Fruit fly (Drosophila melanogaster) S2 (cell line): ENCODE results near the gene ush.

ENCODE experiments used
- CG8478 ChIP-seq: fragments of >200 bp; optimal IDR thresholded peaks from 2 replicates; lab custom pipeline; 2018
- CTCF ChIP-seq, 2 experiments: fragments of >200 bp; optimal IDR thresholded peaks; 2 replicates each; lab custom pipeline; 2018

Gene ush

DNA sequence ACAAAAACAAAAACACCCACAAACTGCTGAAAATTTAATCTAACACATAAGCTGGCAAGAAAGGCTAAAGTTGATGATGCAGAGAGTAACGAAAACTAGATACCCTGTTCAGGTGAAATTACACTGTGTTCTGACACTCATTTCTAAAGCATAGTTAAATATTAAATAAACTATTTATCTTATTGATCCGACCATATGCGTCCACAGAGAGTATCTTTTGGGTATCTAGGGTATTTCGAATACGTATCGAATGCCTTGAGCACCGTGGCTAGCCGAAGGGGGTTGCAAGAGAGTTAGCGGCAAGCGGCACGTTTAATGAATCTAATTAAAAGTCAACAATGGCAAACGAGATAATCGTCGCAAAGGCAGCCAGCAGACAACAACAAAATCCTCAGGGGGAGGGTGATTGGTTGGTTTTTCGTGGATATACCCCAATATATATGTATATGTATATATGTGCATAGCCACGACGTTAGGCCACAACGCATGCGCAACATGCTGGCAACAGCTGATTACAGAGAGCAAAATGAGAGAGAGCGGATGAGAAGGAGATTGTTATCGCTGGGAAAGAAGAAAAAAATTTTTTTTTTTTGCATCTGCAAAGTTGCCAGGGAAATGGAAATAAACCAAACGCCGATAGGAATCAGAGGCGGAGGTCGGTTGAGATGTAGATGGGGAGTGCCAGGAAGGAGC lies 46.1 kb downstream of the ush start:
- TF ChIP-seq CTCF (optimal IDR thresholded peaks at IDR 0.05; lab: Kevin White, UChicago) (no peak), CG8478 (lab: Kevin White, UChicago) (no peak)

DNA sequence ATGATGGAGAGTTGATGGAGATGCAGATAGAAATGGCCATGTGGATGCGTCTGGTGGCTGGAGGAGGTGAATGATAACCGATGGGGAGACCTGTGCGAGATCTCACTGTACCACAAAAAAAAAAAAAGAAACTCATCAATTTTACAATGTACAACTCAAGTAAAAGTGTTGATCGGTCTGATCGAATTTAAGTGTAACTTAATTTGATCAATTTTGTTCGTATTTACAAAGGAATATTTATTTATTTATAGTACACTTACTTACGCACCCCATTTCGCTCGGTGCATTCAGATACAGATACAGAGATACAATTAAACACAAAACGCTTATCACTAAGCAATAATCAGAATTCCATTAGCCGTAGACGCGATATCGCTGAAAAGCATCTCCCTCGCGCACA lies 46.7 kb downstream of the ush start:
- TF ChIP-seq CG8478 (lab: Kevin White, UChicago) = no peak
- TF ChIP-seq CTCF (optimal IDR thresholded peaks at IDR 0.05; lab: Kevin White, UChicago) = no peak

dm6 chr2L:523165-523835 lies 47.3 kb downstream of the ush start:
- TF ChIP-seq CTCF (optimal IDR thresholded peaks at IDR 0.05; lab: Kevin White, UChicago) (no peak), CG8478 (lab: Kevin White, UChicago) (no peak)

DNA sequence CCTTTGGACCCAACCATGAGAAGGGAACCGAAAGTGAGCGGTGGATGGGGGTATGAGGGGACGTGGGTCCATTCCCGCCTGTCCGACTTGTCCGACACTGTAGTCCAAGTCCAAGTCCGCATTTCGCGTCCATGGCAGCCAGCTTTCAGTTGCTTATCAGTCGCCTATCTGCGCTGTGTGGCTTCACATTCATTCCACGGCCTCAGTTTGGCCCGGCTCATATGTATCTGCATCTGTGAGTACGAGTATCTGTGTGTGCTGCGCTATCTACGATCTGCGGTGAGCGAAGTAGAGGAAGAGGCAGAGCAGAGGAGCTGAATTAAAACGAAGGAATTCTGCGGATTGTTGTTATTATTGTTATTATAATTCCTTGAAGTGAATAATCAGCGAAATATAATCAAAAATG lies 48.5 kb downstream of the ush start:
- TF ChIP-seq CTCF (optimal IDR thresholded peaks at IDR 0.05; lab: Kevin White, UChicago) (no peak), CG8478 (lab: Kevin White, UChicago) (no peak)

DNA sequence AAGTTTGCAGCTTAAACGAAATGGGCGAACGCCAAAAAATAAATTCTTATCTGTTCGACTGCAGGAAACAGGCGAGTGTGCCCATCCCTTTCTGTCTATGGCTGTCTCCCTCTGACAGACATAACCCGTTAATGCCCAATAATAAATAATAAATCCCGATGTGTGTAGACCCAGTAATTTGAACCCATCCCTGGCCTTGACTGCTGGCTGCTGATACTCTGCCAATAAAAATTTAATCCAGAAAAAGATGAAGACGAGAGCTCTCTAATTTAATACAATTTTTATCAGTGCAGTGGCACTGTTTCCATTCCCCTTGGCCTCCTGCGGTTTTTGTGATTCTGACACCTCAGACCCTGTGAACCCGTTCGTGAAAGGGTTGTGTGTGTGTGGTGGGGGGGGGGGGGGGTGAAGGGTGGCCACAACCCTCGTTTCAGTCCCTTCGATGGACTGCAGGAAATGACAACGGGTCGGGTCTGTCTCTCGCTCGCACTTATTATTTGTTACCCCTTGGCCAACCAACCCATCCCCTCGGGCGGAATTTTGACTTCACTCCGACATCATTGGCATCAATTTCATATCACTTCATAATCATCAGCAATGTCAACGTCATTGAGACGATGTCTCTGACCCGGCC lies 49.6 kb downstream of the ush start:
- no peak for TF ChIP-seq CTCF (optimal IDR thresholded peaks at IDR 0.05; lab: Kevin White, UChicago)
- TF ChIP-seq CG8478 (lab: Kevin White, UChicago) = no peak

dm6 chr2L:526192-526923 lies 50.3 kb downstream of the ush start:
- no peak for TF ChIP-seq CTCF (optimal IDR thresholded peaks at IDR 0.05; lab: Kevin White, UChicago)
- no peak for TF ChIP-seq CG8478 (lab: Kevin White, UChicago)

dm6 chr2L:526924-527307 lies 50.9 kb downstream of the ush start:
- TF ChIP-seq CG8478 (lab: Kevin White, UChicago) (no peak), CTCF (optimal IDR thresholded peaks at IDR 0.05; lab: Kevin White, UChicago) (no peak)

DNA sequence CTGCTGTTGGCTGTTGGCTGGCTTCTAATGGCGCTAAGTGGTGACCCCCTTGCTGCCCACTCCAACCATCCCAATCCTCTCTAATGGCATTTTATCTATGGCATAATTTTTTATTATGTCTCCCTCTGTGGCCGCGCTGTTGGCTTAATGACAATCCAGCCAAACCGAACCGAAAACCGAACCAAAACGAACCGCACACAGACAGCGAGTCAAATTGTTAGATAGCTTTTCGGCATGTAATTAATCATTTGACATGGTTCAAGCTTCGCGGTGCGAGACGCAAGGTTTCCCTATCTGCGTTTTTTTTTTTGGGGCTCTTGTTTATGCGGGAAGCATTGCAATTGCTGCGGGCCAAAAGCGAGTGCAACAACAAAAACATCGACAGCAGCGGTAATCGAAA lies 51.7 kb downstream of the ush start:
- TF ChIP-seq CG8478 (lab: Kevin White, UChicago) (no peak), CTCF (optimal IDR thresholded peaks at IDR 0.05; lab: Kevin White, UChicago) (no peak)

DNA sequence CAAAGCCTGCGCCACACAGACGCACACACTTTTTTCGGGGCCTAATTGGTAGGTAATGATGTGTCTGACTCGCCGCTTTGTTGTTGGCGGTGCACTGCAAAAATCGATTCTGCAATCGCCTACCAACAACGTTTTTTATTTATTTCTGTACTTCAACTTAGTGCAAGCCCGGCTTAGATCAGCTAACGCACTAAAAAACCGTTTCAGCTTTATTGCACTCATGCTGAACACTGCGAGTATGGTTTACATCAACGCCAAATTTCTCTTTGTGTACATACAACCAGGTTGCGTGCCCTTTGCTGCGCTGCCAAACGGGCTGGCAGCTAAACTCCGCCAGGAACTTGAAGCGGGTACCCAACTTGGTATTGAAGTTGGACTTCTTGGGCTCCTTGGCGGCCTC lies 54.2 kb downstream of the ush start:
- TF ChIP-seq CG8478 (lab: Kevin White, UChicago) (no peak), CTCF (optimal IDR thresholded peaks at IDR 0.05; lab: Kevin White, UChicago) (no peak)

DNA sequence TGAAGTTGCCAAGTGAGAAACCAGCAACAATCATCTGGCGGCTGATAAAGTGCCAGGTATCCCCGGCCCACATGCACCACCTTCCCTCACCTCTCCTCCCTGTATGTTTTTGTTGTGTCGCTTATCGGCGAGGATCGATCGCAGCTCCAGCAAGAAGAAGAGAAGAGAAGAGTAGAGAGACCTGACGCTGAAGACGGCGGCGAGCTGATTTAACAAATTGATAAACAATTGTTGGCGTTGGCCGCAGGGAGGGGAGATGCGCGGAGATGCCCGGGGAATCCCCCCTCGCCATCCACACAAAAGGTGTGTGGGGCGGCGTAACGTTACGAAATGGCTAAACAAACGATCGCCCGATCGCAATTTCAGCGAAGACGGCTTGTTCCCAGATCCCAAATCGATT lies 57.7 kb downstream of the ush start:
- no peak for TF ChIP-seq CG8478 (lab: Kevin White, UChicago)
- no peak for TF ChIP-seq CTCF (optimal IDR thresholded peaks at IDR 0.05; lab: Kevin White, UChicago)

- peak; percentile 54 to 61 for TF ChIP-seq CTCF (optimal IDR thresholded peaks at IDR 0.05; lab: Kevin White, UChicago)
- no peak for TF ChIP-seq CG8478 (lab: Kevin White, UChicago)
Observed at dm6 chr2L:540572-541210, 64.7 kb downstream of the ush start.

dm6 chr2L:542338-542967 lies 66.4 kb downstream of the ush start, which contains the start of gene lwr:
Gene lwr (minus strand): TSS chr2L:542580.
- TF ChIP-seq CTCF (optimal IDR thresholded peaks at IDR 0.05; lab: Kevin White, UChicago) (no peak), CG8478 (lab: Kevin White, UChicago) (no peak)

DNA sequence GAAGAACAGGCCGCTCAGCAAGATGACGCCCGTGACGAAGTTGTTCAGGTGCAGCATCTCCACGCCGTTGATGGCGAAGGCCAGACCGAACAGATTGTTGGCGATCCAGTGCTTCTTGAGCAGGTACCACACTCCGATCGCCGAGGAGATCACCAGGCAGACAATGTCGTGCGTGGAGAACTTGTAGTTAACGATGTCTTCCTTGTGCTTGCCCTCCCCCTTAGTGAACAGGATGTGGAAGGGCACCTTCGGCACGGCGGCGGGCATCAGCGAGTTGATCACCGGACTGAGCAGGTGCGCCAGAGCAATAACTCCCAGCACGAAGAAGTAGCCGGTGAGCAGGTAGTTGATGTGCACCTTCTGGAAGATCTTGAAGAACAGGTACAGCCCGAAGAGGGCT lies 67.8 kb downstream of the ush start:
- no peak for TF ChIP-seq CTCF (optimal IDR thresholded peaks at IDR 0.05; lab: Kevin White, UChicago)
- TF ChIP-seq CG8478 (lab: Kevin White, UChicago) = no peak
